Worm (Caenorhabditis elegans) whole organism, late embryonic: ENCODE results near the gene T19C3.4.

Experiments used
- K09A11.1 ChIP-seq: sonication (generic microtip); optimal IDR thresholded peaks from 2 replicates; lab custom pipeline; 2017; ENCODE audit warnings: antibody characterized with exemption, mild to moderate bottlenecking, missing genetic modification characterization, missing compliant biosample characterization; ENCODE audit not compliant: insufficient read depth
- ceh-14 ChIP-seq: sonication (generic microtip); optimal IDR thresholded peaks from 2 replicates; lab custom pipeline; 2016; ENCODE audit warnings: missing genotype, missing genetic modification characterization, missing compliant biosample characterization
- ets-4 ChIP-seq: sonication (generic microtip); optimal IDR thresholded peaks from 2 replicates; lab custom pipeline; 2016; ENCODE audit warnings: missing genetic modification characterization, missing compliant biosample characterization
- fkh-10 ChIP-seq: fragments of 150-350 bp; optimal IDR thresholded peaks from 2 replicates; lab custom pipeline; 2014; ENCODE audit warnings: missing biosample characterization, missing genetic modification reagents, missing genetic modification characterization
- gmeb-2 ChIP-seq: sonication (generic microtip); optimal IDR thresholded peaks from 2 replicates; lab custom pipeline; 2016; ENCODE audit warnings: missing genetic modification characterization, inconsistent platforms, missing compliant biosample characterization
- hlh-30 ChIP-seq: sonication (generic microtip); optimal IDR thresholded peaks from 2 replicates; lab custom pipeline; 2017; ENCODE audit warnings: antibody characterized with exemption, missing genetic modification characterization, missing compliant biosample characterization; ENCODE audit not compliant: insufficient read depth
- nhr-11 ChIP-seq: fragments of 150-350 bp; optimal IDR thresholded peaks from 2 replicates; lab custom pipeline; 2014; ENCODE audit warnings: missing biosample characterization, missing genetic modification characterization
- pha-2 ChIP-seq: sonication (generic microtip); optimal IDR thresholded peaks from 2 replicates; lab custom pipeline; 2017; ENCODE audit warnings: mild to moderate bottlenecking, missing genetic modification characterization, missing compliant biosample characterization
- pha-4 ChIP-seq: fragments of 150-350 bp; optimal IDR thresholded peaks from 2 replicates; lab custom pipeline; 2018; ENCODE audit warnings: missing biosample characterization, missing genetic modification reagents, missing genetic modification characterization
- pqm-1 ChIP-seq: sonication (generic microtip); optimal IDR thresholded peaks from 2 replicates; lab custom pipeline; 2016; ENCODE audit warnings: missing genetic modification characterization, missing compliant biosample characterization
- tbx-2 ChIP-seq: sonication (generic microtip); optimal IDR thresholded peaks from 2 replicates; lab custom pipeline; 2016; ENCODE audit warnings: missing genetic modification characterization, missing compliant biosample characterization
- unc-3 ChIP-seq, 2 experiments: fragments of 200-800 bp in 1 of 2; sonication (Bioruptor generic) in 1 of 2; sonication (generic microtip) in 1 of 2; conservative IDR thresholded peaks in 1 of 2; optimal IDR thresholded peaks in 1 of 2; 2 replicates each; pipeline versions ENCODE4 v1.3.6 to Lab custom; 2016 to 2022; ENCODE audit warnings: missing compliant biosample characterization in 2 of 2, missing genetic modification characterization in 2 of 2, missing genetic modification reagents in 1 of 2

- TF ChIP-seq ceh-14 (tag; lab: Kevin White, UChicago) (no peak), hlh-30 (tag; lab: Kevin White, UChicago) (no peak), pha-4 (tag; lab: Kevin White, UChicago) (no peak), fkh-10 (GFP tag; lab: Kevin White, UChicago) (no peak), unc-3 (GFP tag; conservative IDR thresholded peaks at IDR 0.05; lab: Robert Waterston, UW) (no peak), unc-3 (tag; optimal IDR thresholded peaks at IDR 0.05; lab: Kevin White, UChicago) (no peak), ets-4 (tag; lab: Kevin White, UChicago) (no peak), pha-2 (tag; lab: Kevin White, UChicago) (no peak), gmeb-2 (tag; lab: Kevin White, UChicago) (no peak), K09A11.1 (tag; lab: Kevin White, UChicago) (no peak), pqm-1 (tag; lab: Kevin White, UChicago) (no peak), nhr-11 (no peak), tbx-2 (tag; lab: Kevin White, UChicago) (no peak)
Measured at ce11 chrIII:612759-613158, 7.3 kb downstream of the T19C3.4 start.
